Worm (Caenorhabditis elegans) whole organism, young adult: Measurements from ENCODE around the gene F54F7.14.

Experiments
- B0035.1 ChIP-seq: sonication (generic microtip); optimal IDR thresholded peaks from 2 replicates; lab custom pipeline; 2016; ENCODE audit warnings: missing genetic modification characterization, mild to moderate bottlenecking, missing compliant biosample characterization, missing genotype, missing genetic modification reagents
- B0336.3 ChIP-seq: fragments of 200-800 bp; sonication (Bioruptor generic); IDR thresholded peaks from 2 replicates; pipeline ENCODE4 v1.3.6; 2022; ENCODE audit warnings: missing genetic modification characterization, missing compliant biosample characterization
- D2030.7 ChIP-seq: fragments of 200-800 bp; sonication (Bioruptor generic); IDR thresholded peaks from 2 replicates; pipeline ENCODE4 v1.3.6; 2022; ENCODE audit warnings: missing genetic modification reagents, missing genetic modification characterization, missing compliant biosample characterization
- F10E7.11 ChIP-seq: sonication (generic microtip); optimal IDR thresholded peaks from 2 replicates; lab custom pipeline; 2017; ENCODE audit warnings: mild to moderate bottlenecking, missing genetic modification characterization, moderate library complexity, missing compliant biosample characterization
- F23B12.7 ChIP-seq: sonication (generic microtip); optimal IDR thresholded peaks from 2 replicates; lab custom pipeline; 2017; ENCODE audit warnings: missing genetic modification characterization, mild to moderate bottlenecking, missing compliant biosample characterization, antibody characterized with exemption, moderate library complexity; ENCODE audit not compliant: insufficient read depth
- F52B5.7 ChIP-seq: sonication (generic microtip); optimal IDR thresholded peaks from 2 replicates; lab custom pipeline; 2016; ENCODE audit warnings: mild to moderate bottlenecking, missing genetic modification characterization, missing compliant biosample characterization
- K11D2.4 ChIP-seq: fragments of 200-800 bp; sonication (Bioruptor generic); IDR thresholded peaks from 2 replicates; pipeline ENCODE4 v1.3.6; 2022; ENCODE audit warnings: missing genetic modification reagents, missing genetic modification characterization, missing compliant biosample characterization
- T07F8.4 ChIP-seq: sonication (generic microtip); optimal IDR thresholded peaks from 2 replicates; lab custom pipeline; 2016; ENCODE audit warnings: mild to moderate bottlenecking, missing genetic modification characterization, moderate library complexity, missing compliant biosample characterization
- Y56A3A.18 ChIP-seq: fragments of 200-800 bp; sonication (Bioruptor generic); IDR thresholded peaks from 2 replicates; pipeline ENCODE4 v1.3.6; 2022; ENCODE audit warnings: missing genetic modification reagents, missing genetic modification characterization, missing compliant biosample characterization
- Y79H2A.3 ChIP-seq: fragments of 200-800 bp; sonication (Bioruptor generic); conservative IDR thresholded peaks from 2 replicates; pipeline ENCODE4 v1.3.6; 2022; ENCODE audit warnings: missing genetic modification reagents, missing genetic modification characterization, missing compliant biosample characterization
- ceh-100 ChIP-seq: fragments of 200-800 bp; sonication (Bioruptor generic); IDR thresholded peaks from 2 replicates; pipeline ENCODE4 v1.3.6; 2022; ENCODE audit warnings: missing genetic modification reagents, missing genetic modification characterization, missing compliant biosample characterization
- ceh-27 ChIP-seq: fragments of 200-800 bp; sonication (Bioruptor generic); optimal IDR thresholded peaks from 2 replicates; lab custom pipeline; 2018; ENCODE audit warnings: mild to moderate bottlenecking, missing genetic modification characterization, moderate library complexity, missing compliant biosample characterization
- dox-1 ChIP-seq: fragments of 200-800 bp; sonication (Bioruptor generic); IDR thresholded peaks from 2 replicates; pipeline ENCODE4 v1.3.6; 2022; ENCODE audit warnings: missing genetic modification reagents, missing genetic modification characterization, missing compliant biosample characterization
- dpff-1 ChIP-seq: sonication (generic microtip); optimal IDR thresholded peaks from 2 replicates; lab custom pipeline; 2017; ENCODE audit warnings: mild to moderate bottlenecking, missing genetic modification characterization, missing compliant biosample characterization
- dpl-1 ChIP-seq: fragments of 150-350 bp; optimal IDR thresholded peaks from 2 replicates; lab custom pipeline; 2014; ENCODE audit warnings: missing biosample characterization, missing genetic modification reagents, missing genetic modification characterization
- ets-4 ChIP-seq: fragments of 200-800 bp; sonication (Bioruptor generic); optimal IDR thresholded peaks from 2 replicates; lab custom pipeline; 2018; ENCODE audit warnings: mild to moderate bottlenecking, missing genetic modification characterization, missing compliant biosample characterization
- hlh-26 ChIP-seq: fragments of 200-800 bp; sonication (Bioruptor generic); conservative IDR thresholded peaks from 2 replicates; pipeline ENCODE4 v1.3.6; 2022; ENCODE audit warnings: missing genetic modification reagents, missing genetic modification characterization, missing compliant biosample characterization
- hmg-20 ChIP-seq: fragments of 200-800 bp; sonication (Bioruptor generic); IDR thresholded peaks from 2 replicates; pipeline ENCODE4 v1.3.6; 2022; ENCODE audit warnings: missing genetic modification reagents, missing genetic modification characterization, missing compliant biosample characterization
- let-607 ChIP-seq, 2 experiments: fragments of 200-800 bp in 1 of 2; sonication (Bioruptor generic) in 1 of 2; sonication (generic microtip) in 1 of 2; optimal IDR thresholded peaks; 2 replicates each; lab custom pipeline; 2016 to 2018; ENCODE audit warnings: mild to moderate bottlenecking in 2 of 2, missing compliant biosample characterization in 2 of 2, missing genetic modification characterization in 2 of 2, moderate library complexity in 2 of 2, missing genotype in 1 of 2
- lsl-1 ChIP-seq: fragments of 200-800 bp; sonication (Bioruptor generic); optimal IDR thresholded peaks from 2 replicates; lab custom pipeline; 2018; ENCODE audit warnings: mild to moderate bottlenecking, missing genetic modification characterization, moderate library complexity, missing compliant biosample characterization
- lsy-27 ChIP-seq: sonication (generic microtip); optimal IDR thresholded peaks from 2 replicates; lab custom pipeline; 2017; ENCODE audit warnings: missing genetic modification characterization, mild to moderate bottlenecking, missing compliant biosample characterization, antibody characterized with exemption, missing genotype, borderline replicate concordance; ENCODE audit not compliant: insufficient read depth
- mel-28 ChIP-seq: sonication (generic microtip); optimal IDR thresholded peaks from 2 replicates; lab custom pipeline; 2016; ENCODE audit warnings: borderline replicate concordance, mild to moderate bottlenecking, missing genetic modification characterization, missing compliant biosample characterization
- nfya-1 ChIP-seq: sonication (generic microtip); optimal IDR thresholded peaks from 2 replicates; lab custom pipeline; 2017; ENCODE audit warnings: antibody characterized with exemption, missing compliant biosample characterization, missing genetic modification characterization, borderline replicate concordance; ENCODE audit not compliant: insufficient read depth
- nfyb-1 ChIP-seq: fragments of 200-800 bp; sonication (Bioruptor generic); IDR thresholded peaks from 2 replicates; pipeline ENCODE4 v1.3.6; 2022; ENCODE audit warnings: missing genetic modification reagents, missing genetic modification characterization, missing compliant biosample characterization
- nhr-120 ChIP-seq: fragments of 200-800 bp; sonication (Bioruptor generic); IDR thresholded peaks from 2 replicates; pipeline ENCODE4 v1.3.6; 2022; ENCODE audit warnings: missing genetic modification characterization, missing compliant biosample characterization
- nhr-179 ChIP-seq: sonication (generic microtip); optimal IDR thresholded peaks from 2 replicates; lab custom pipeline; 2016; ENCODE audit warnings: mild to moderate bottlenecking, missing genetic modification characterization, missing compliant biosample characterization
- pha-4 ChIP-seq: fragments of 150-350 bp; sonication (generic microtip); optimal IDR thresholded peaks from 2 replicates; lab custom pipeline; 2014; ENCODE audit warnings: missing biosample characterization, missing genetic modification reagents, missing genetic modification characterization
- rcor-1 ChIP-seq: fragments of 200-800 bp; sonication (Bioruptor generic); IDR thresholded peaks from 2 replicates; pipeline ENCODE4 v1.3.6; 2022; ENCODE audit warnings: missing genetic modification reagents, missing genetic modification characterization, missing compliant biosample characterization
- sdz-38 ChIP-seq: sonication (generic microtip); optimal IDR thresholded peaks from 2 replicates; lab custom pipeline; 2016; ENCODE audit warnings: missing genotype, missing genetic modification characterization, missing compliant biosample characterization
- tbx-9 ChIP-seq: sonication (generic microtip); optimal IDR thresholded peaks from 2 replicates; lab custom pipeline; 2016; ENCODE audit warnings: borderline replicate concordance, missing genetic modification characterization, inconsistent platforms, missing compliant biosample characterization
- xnd-1 ChIP-seq: sonication (generic microtip); optimal IDR thresholded peaks from 2 replicates; lab custom pipeline; 2016; ENCODE audit warnings: missing genotype, missing genetic modification reagents, missing genetic modification characterization, missing compliant biosample characterization
- zfh-2 ChIP-seq: fragments of 200-800 bp; sonication (Bioruptor generic); conservative IDR thresholded peaks from 2 replicates; pipeline ENCODE4 v1.3.6; 2022; ENCODE audit warnings: missing genetic modification reagents, missing genetic modification characterization, missing compliant biosample characterization
- ztf-18 ChIP-seq: sonication (generic microtip); optimal IDR thresholded peaks from 2 replicates; lab custom pipeline; 2016; ENCODE audit warnings: missing genotype, mild to moderate bottlenecking, missing genetic modification characterization, missing compliant biosample characterization

The F54F7.14 gene

DNA sequence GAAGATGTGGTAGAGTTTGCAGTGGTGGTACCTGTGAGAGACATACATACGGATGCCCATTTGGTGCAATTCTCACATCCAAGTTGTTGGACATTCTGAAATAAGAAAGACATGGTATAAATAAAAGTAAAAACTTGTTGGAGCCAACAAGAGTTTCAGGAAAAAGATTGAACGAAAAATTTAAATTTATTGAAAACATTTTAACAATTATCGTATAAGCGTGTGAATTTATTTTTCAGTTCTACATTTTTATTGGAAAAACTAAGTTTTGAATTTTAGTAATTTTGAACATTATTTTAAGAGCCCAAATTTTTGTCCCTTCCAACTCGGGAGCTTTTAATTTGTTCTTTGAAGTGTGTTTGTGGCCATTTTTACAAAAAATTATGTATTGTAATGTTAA is 4.2 kb downstream of the F54F7.14 start, which contains the start of gene F54F7.8 (continued):
- TF ChIP-seq dpl-1 (GFP tag; lab: Kevin White, UChicago) = no peak
- TF ChIP-seq ceh-27 (GFP tag; lab: Kevin White, UChicago) = no peak

DNA sequence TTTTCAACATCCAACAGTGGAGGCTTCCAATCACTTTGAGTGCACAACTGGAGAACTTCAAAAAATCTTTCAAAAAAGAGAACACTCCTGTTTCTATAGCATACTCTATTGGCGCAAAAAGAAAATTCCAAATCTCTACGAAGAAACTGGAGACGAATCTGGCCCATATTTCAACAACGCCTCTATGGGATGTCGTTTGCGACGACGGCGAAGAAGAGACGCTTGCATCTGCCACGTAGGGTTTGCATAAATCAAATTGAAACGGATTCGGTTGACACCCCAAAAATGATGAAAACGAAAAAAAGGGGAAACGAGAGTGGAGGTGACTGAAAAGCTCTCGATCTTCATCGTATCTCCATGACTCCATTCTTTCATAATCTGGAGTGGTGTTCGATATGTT is 5.5 kb downstream of the F54F7.14 start:
- TF ChIP-seq tbx-9 (tag; lab: Kevin White, UChicago) (no peak), F10E7.11 (no peak), B0336.3 (GFP tag; lab: Robert Waterston, UW) (no peak), nhr-120 (GFP tag; lab: Robert Waterston, UW) (no peak), F23B12.7 (no peak), Y79H2A.3 (GFP tag; lab: Robert Waterston, UW) (no peak), nfya-1 (no peak), sdz-38 (tag; lab: Kevin White, UChicago) (no peak)

DNA sequence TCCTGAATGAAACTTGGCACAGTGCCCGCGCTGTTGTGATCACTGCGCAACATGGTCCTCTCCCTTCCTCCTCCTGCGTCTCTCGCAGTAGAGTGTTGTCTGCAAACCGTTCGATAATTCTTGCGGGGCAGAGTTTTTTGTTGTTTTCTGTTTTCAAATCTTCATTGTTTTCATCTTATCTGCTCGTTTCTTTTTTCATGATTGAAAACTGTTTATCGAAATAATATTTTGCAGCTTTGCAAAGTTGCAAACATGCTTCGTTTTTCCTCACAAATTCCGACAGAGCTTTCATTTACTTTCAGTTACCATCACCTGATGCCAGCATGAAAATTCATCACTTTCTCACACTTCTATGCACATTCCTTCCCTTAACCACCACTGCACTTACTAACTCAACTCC is 6.5 kb downstream of the F54F7.14 start, which contains the start of gene mes-1:
mes-1 (plus strand) TSS at position 301 of the 400 bp plus-strand sequence.
- TF ChIP-seq pha-4 (tag; lab: Kevin White, UChicago) = no peak
- no peak for TF ChIP-seq lsl-1
- no peak for TF ChIP-seq mel-28 (tag; lab: Kevin White, UChicago)
- TF ChIP-seq dox-1 (GFP tag; lab: Robert Waterston, UW) = no peak
- TF ChIP-seq F52B5.7 (tag; lab: Kevin White, UChicago) = no peak
- no peak for TF ChIP-seq K11D2.4 (GFP tag; lab: Robert Waterston, UW)
- no peak for TF ChIP-seq lsy-27
- no peak for TF ChIP-seq rcor-1 (GFP tag; lab: Robert Waterston, UW)
- TF ChIP-seq T07F8.4 (tag; lab: Kevin White, UChicago) = no peak
- no peak for TF ChIP-seq zfh-2
- TF ChIP-seq nfya-1 = no peak
- no peak for TF ChIP-seq nfyb-1 (GFP tag; lab: Robert Waterston, UW)
- no peak for TF ChIP-seq xnd-1 (tag; lab: Kevin White, UChicago)
- TF ChIP-seq D2030.7 (GFP tag; lab: Robert Waterston, UW) = no peak
- TF ChIP-seq let-607 (tag; optimal IDR thresholded peaks at IDR 0.05; lab: Kevin White, UChicago) = no peak
- TF ChIP-seq ets-4 (GFP tag; lab: Kevin White, UChicago) = no peak

DNA sequence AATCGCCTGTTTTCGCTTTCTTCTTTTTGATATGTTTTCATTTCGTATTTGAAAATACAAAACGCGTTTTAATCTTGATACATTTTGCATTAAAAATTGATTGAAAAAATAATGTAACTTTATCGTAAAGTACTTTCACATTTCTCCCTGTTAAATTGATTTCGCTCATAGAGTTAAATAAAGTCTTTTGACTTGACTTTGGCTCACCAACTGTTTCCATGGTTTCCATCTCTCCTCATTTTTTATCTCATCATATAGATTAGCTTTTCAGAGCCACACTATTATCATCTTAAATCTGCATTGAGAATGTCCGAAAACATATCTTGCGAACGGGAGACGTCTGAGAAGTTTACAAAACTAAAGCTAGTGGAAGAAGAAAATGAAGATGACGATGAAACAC is 12.6 kb downstream of the F54F7.14 start, which contains the start of gene F54F7.10:
F54F7.10 (plus strand) TSS at position 301 of the 400 bp plus-strand sequence.
- TF ChIP-seq hmg-20 (GFP tag; lab: Robert Waterston, UW) (no peak), dpff-1 (tag; lab: Kevin White, UChicago) (no peak)

DNA sequence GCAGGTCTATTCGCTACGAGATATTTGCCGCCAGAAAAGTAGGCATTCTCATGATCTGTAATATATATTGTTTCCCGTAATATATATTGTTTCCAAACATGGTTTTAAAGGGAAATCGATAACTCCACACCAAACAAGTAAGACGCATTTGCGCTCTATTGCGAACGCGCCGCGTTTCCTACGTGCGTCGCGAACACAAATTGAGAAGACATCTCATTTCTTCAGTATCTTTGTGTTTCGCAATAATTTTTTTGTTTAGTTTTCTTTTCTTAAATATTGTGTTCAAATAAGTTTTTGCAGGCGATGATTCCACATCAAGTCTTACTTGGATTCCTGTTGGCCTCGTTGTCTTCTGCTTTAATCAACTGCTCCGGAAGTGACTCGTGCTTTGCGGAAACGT is 14.4 kb downstream of the F54F7.14 start, which contains the start of gene F54F7.6:
F54F7.6 (plus strand) TSS at position 301 of the 400 bp plus-strand sequence.
- TF ChIP-seq ets-4 (GFP tag; lab: Kevin White, UChicago) (no peak), ceh-100 (no peak), ztf-18 (tag; lab: Kevin White, UChicago) (no peak), pha-4 (tag; lab: Kevin White, UChicago) (no peak), hlh-26 (GFP tag; lab: Robert Waterston, UW) (no peak), nhr-179 (no peak), Y56A3A.18 (no peak), B0035.1 (tag; lab: Kevin White, UChicago) (no peak)
